Fruit fly (Drosophila melanogaster) whole organism: ENCODE data around the gene CG1703.
"Not testable (repeated sequence)": the region's sequence is repeated elsewhere in the genome, so short reads cannot be mapped to it uniquely, and the experiment has no call there.

Experiments
- CG8478 ChIP-seq: fragments of >200 bp; optimal IDR thresholded peaks from 2 replicates; lab custom pipeline; 2018; ENCODE audit warnings: inconsistent platforms
- Dll ChIP-seq: fragments of >200 bp; optimal IDR thresholded peaks from 2 replicates; lab custom pipeline; 2017
- EcR ChIP-seq, 2 experiments: fragments of >200 bp; optimal IDR thresholded peaks; 2 replicates each; lab custom pipeline; 2017; ENCODE audit warnings: missing biosample characterization in 2 of 2, missing genetic modification characterization in 2 of 2, missing genetic modification reagents in 2 of 2
- pan ChIP-seq: fragments of >200 bp; optimal IDR thresholded peaks from 2 replicates; lab custom pipeline; 2017
- psq ChIP-seq: fragments of >200 bp; optimal IDR thresholded peaks from 2 replicates; lab custom pipeline; 2017
- usp ChIP-seq: fragments of >200 bp; optimal IDR thresholded peaks from 2 replicates; lab custom pipeline; 2017; ENCODE audit warnings: missing biosample characterization, missing genetic modification characterization, mixed read lengths

The CG1703 gene

DNA sequence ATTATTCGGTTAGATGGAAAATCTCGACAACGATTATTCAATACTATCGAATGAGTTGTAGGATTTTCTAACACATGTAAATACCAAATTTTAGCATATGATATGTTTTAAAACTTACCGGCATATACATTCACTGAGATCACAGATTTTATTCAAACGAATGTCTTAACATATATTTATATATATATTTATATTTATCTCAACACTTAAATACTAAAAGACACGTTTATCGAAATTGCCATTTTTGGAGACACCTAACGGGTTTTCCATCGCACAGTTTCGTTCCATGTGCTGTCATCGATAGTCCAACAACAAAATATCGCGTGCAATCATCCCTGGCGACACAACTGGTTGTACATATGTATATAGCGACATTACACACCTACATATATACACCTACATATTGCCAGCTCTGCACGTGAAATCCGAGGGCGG is at the start of gene CG1703, which contains the start of gene CG2247:
Gene CG1703, plus strand, starts transcription at position 283 of the 435 bp plus-strand sequence.
Gene CG2247, minus strand, starts transcription at position 8 of the 435 bp plus-strand sequence.
- no peak for TF ChIP-seq psq (lab: Kevin White, UChicago)
- no peak for TF ChIP-seq usp (GFP tag; lab: Kevin White, UChicago)
- TF ChIP-seq EcR (GFP tag; optimal IDR thresholded peaks at IDR 0.05; lab: Kevin White, UChicago), result no peak
- TF ChIP-seq CG8478 (lab: Kevin White, UChicago), result no peak
- TF ChIP-seq Dll (lab: Kevin White, UChicago), result no peak
- TF ChIP-seq pan (lab: Kevin White, UChicago), result no peak

DNA sequence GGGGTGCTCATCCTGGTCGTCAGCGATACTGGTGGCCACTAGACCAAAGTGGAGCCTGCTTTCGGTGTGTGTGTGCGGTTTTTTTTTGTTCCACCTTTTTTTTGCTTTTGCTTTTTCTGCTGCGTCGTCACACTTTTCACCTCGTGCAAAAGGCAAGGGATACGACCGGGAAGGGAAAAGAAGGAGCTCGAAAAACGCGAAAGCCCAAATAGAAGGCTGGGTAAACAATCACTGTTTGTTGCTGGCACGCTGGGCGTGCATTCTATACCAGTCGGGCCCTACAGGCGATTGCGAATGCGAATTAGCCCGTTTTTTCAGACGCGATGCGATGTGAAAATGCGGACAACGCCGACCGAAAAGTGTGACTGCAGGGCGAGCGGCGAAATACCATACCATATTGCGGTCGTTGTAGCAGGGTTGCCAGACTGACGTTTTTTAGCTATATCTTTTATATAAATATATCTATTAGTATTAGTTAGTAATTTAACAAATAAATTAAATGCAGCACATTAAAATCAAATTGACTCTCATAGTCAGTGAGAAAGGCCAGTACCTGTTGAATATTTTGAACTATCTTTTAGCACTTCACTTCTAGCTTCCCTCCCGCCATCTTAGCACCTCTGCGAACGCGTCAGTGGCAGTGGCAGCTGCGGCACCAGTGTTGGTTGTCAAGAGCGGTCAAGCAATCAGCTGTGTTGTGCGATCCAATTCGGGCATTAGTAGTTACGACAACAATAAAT is 41.6 kb upstream of the CG1703 start, which contains the start of the genes Polr2A and CG11699:
Gene Polr2A, minus strand, starts transcription at position 371 of the 740 bp plus-strand sequence.
Gene CG11699, plus strand, starts transcription at position 666 of the 740 bp plus-strand sequence.
- TF ChIP-seq EcR (GFP tag; optimal IDR thresholded peaks at IDR 0.05; lab: Kevin White, UChicago) (no peak), Dll (lab: Kevin White, UChicago) (no peak), CG8478 (lab: Kevin White, UChicago) (no peak), psq (lab: Kevin White, UChicago) (no peak), usp (GFP tag; lab: Kevin White, UChicago) (no peak), pan (lab: Kevin White, UChicago) (no peak)

DNA sequence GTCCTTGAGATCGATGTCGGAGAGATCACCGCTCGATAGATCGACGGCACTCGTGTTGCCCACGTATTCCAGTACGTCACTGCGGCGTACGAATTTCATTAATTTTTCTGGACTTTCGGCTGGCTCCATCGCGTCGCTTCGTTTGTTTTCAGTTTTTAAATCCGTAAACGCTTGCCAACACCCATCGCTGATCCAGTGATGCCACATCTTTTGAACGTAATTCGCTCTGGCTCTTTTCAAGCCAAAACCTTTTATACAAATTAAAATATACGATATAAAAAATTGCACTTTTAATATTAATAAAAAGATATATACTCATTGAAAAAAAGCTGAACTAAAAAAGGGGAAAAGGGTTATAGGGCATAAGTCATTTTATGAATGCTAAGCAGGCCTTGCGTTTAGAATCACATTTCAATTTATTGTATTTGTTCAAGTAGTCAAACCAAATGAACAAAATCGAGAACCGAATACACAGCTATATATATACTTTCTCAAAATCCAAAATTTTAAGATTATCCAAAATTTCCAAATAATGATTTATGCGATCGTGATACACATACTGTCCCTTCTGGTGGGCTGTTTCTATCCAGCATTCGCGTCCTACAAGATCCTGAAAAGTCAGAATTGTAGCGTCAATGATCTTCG is 39.3 kb upstream of the CG1703 start, which contains the start of the genes Kmn1 and Reepl1:
Gene Kmn1, minus strand, starts transcription at position 173 of the 645 bp plus-strand sequence.
Gene Reepl1, plus strand, starts transcription at position 438 of the 645 bp plus-strand sequence.
- TF ChIP-seq Dll (lab: Kevin White, UChicago), result no peak
- TF ChIP-seq psq (lab: Kevin White, UChicago), result no peak
- no peak for TF ChIP-seq pan (lab: Kevin White, UChicago)
- no peak for TF ChIP-seq usp (GFP tag; lab: Kevin White, UChicago)
- no peak for TF ChIP-seq CG8478 (lab: Kevin White, UChicago)
- TF ChIP-seq EcR (GFP tag; optimal IDR thresholded peaks at IDR 0.05; lab: Kevin White, UChicago), result no peak

DNA sequence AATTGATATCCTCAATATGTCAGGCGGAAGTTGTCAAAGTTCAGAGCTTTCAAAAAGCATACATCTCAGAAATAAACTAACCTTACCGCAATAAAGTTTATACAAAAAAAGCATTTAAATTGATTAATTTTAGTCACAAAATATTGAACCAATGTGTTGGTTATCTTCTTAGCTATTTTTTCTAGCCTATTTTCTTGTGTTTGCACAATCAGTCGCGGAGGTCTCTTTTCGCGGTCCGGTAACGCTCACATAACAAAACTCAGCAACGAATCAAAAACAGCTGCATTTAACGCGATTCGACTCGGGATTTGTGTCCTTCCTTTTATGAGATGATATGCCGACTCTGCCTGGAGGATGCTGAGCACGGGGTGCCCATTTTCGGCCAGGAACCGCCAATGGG is 38.2 kb upstream of the CG1703 start, which contains the start of gene CG11696:
Gene CG11696, plus strand, starts transcription at position 203 of the 400 bp plus-strand sequence.
- no peak for TF ChIP-seq pan (lab: Kevin White, UChicago)
- TF ChIP-seq psq (lab: Kevin White, UChicago), result no peak
- TF ChIP-seq CG8478 (lab: Kevin White, UChicago), result no peak
- TF ChIP-seq usp (GFP tag; lab: Kevin White, UChicago), result no peak
- no peak for TF ChIP-seq EcR (GFP tag; optimal IDR thresholded peaks at IDR 0.05; lab: Kevin White, UChicago)
- no peak for TF ChIP-seq Dll (lab: Kevin White, UChicago)

DNA sequence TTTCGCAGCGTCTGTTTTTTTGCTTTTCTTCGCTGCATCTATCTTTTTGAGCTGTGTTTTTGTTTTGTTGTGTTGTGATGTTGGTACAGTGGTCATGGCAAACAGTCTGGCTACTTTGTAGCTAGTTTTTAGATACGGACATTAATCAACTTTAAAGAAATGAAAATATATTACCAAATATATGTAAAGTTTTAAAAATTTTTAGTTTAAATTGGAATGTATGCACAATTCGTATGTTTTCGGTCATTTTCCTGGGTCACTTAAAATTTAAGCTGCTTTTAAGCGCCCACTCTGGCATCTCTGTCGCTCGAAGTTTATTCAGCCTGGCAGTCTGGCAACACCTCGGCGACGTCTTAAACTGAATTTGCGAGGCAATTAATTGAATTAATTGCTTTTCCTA is 35.2 kb upstream of the CG1703 start, which contains the start of gene CG11695:
Gene CG11695, plus strand, starts transcription at position 344 of the 400 bp plus-strand sequence.
- TF ChIP-seq CG8478 (lab: Kevin White, UChicago) (no peak), pan (lab: Kevin White, UChicago) (no peak), Dll (lab: Kevin White, UChicago) (no peak), EcR (GFP tag; optimal IDR thresholded peaks at IDR 0.05; lab: Kevin White, UChicago) (no peak), usp (GFP tag; lab: Kevin White, UChicago) (no peak), psq (lab: Kevin White, UChicago) (no peak)

DNA sequence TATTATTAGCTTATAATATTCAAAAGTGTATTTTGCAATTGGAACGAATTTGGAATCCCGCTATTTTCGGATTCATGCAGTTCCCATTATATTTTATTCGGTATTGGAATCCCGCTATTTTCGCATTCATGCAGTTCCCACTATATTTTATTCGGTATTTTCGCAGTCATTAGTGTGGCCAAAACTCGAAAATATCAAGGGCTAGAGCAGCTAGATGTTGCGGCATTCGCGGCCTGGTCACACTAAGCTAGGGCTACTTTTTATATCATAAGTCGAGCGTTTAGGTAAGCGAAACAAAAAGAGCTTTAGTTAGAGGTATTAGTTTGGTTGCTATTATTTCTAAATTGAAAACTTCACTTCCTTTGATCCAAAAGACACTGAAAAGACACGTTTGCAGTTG is 32.9 kb upstream of the CG1703 start:
- TF ChIP-seq usp (GFP tag; lab: Kevin White, UChicago) (no peak), CG8478 (lab: Kevin White, UChicago) (no peak), pan (lab: Kevin White, UChicago) (no peak), Dll (lab: Kevin White, UChicago) (no peak), psq (lab: Kevin White, UChicago) (no peak), EcR (GFP tag; optimal IDR thresholded peaks at IDR 0.05; lab: Kevin White, UChicago) (no peak)

DNA sequence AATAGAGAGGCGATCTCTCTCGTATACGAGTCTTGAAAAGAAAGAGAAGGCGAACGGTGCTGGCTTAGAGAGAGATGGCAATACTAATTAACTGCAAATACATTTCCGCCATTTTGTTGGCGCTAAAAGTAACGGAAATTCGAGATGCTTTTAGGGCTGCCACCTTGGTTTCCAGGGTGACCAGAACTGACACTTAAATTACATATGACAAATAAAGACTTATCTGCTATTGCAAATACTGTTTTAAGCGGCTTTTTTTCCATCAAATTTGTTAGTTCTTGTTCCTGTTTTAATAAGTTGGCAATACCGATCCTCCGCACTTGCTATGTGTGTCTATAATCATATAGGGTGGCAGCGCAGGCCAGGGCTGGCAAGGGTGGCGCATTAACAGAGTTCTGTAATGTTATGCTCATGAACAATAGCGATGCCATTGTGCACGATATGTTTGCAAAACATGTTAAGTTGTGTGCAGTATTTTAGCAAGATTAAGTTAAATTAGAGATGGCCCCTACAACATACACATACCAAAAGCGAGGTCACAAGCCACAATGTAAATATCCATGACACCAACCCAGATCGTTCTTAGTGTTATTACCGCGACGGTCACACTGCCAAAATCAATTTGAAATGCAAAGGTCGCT is 31.4 kb upstream of the CG1703 start, which contains the start of gene nod:
Gene nod, plus strand, starts transcription at position 573 of the 641 bp plus-strand sequence.
- TF ChIP-seq CG8478 (lab: Kevin White, UChicago), result no peak
- no peak for TF ChIP-seq pan (lab: Kevin White, UChicago)
- TF ChIP-seq Dll (lab: Kevin White, UChicago), result no peak
- TF ChIP-seq usp (GFP tag; lab: Kevin White, UChicago), result no peak
- TF ChIP-seq psq (lab: Kevin White, UChicago), result no peak
- TF ChIP-seq EcR (GFP tag; optimal IDR thresholded peaks at IDR 0.05; lab: Kevin White, UChicago), result no peak

DNA sequence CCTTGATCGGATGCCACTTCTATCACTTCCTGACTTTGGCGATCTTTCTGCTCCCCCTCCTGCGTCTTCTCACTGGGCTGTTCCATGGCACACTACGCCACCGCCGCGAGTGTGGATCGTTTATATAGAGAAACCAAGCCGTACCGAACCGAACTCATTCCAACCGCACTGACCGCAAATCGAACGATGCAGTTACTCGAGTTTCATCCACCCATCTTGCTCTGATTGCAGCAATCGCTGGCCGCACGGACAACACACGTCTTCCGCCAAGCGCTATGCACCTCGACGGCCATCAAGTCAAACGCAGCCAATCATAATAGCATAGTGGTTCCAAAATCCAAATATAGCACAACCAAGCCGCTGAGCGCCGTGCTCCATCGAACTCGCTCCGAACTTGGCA is 27.7 kb upstream of the CG1703 start, which contains the start of gene pkm:
Gene pkm, minus strand, starts transcription at position 101 of the 400 bp plus-strand sequence.
- TF ChIP-seq usp (GFP tag; lab: Kevin White, UChicago), result no peak

DNA sequence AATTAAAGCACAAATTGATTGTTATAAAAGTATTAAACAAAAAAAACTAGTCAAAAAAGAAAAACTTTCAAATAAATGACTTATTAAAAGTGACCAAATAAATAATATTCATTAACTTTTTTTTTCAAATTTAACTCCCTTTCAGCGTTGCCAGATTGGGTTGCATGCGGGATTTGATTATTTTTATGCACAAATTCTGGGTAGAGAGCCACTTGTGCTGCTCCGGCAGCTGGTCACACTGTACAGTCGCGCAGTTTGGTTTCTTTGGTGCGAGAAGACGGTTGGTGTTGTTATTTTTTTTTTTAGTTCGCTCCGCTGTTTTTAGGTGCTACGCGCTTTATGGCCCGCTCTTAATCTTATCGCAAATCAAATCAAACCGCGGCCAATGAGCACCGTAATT is 12.1 kb upstream of the CG1703 start, which contains the start of gene rho-4:
Gene rho-4, plus strand, starts transcription at position 250 of the 400 bp plus-strand sequence.
- not testable (repeated sequence) for TF ChIP-seq pan (lab: Kevin White, UChicago); usp (GFP tag; lab: Kevin White, UChicago); Dll (lab: Kevin White, UChicago)

DNA sequence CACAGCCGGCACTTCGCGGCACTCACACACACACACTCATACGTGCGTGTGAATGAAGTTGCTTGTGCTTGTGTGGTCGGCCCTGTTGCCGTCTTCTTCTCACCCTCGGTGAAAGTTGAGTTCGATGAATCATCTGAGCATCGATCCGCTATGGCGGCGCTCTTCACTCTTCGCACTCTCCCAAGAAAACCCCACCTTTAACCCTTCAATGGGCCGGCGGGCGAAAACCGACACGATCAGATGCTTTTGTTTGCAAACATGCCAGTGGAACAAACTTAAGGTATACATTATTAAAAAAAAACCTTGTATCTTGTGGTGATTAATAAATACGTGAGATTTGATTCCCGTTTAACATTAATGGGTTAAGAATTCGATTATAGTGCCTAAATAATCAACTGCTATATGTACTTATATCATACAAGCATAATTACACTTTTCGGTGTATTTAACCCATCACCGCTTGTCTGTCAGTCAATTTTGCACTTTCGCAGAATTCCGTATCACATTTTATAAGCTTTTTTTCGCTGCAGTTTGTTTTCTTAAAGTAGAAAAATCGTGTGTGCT is 10.8 kb upstream of the CG1703 start:
- no peak for TF ChIP-seq EcR (GFP tag; optimal IDR thresholded peaks at IDR 0.05; lab: Kevin White, UChicago)
- TF ChIP-seq Dll (lab: Kevin White, UChicago), result no peak
- TF ChIP-seq psq (lab: Kevin White, UChicago), result no peak
- TF ChIP-seq usp (GFP tag; lab: Kevin White, UChicago), result no peak
- no peak for TF ChIP-seq pan (lab: Kevin White, UChicago)
